Fruit fly (Drosophila melanogaster): ENCODE measurements around the gene CG9743.

Gene CG9743

dm6 chr3R:30164162-30164561 is 38.6 kb downstream of the CG9743 start (continued):
- TF ChIP-seq CHES-1-like (GFP tag; optimal IDR thresholded peaks at IDR 0.05) (no peak), Xbp1 (GFP tag; optimal IDR thresholded peaks at IDR 0.05) (peak; percentile 32), Chrac-16 (GFP tag; optimal IDR thresholded peaks at IDR 0.05) (no peak), H2.0 (GFP tag; IDR thresholded peaks at IDR 0.05) (0 out of 2 replicates have a peak, but pooled peaks have one; percentile 30), bigmax (GFP tag; optimal IDR thresholded peaks at IDR 0.05) (no peak), CG11695 (GFP tag; IDR thresholded peaks at IDR 0.05) (0 out of 3 replicates have a peak, but pooled peaks have one; percentile 12), CG10274 (GFP tag; optimal IDR thresholded peaks at IDR 0.05) (no peak), Oaz (GFP tag; IDR thresholded peaks at IDR 0.05) (no peak), CG15514 (GFP tag; optimal IDR thresholded peaks at IDR 0.05) (no peak), CG1529 (GFP tag; optimal IDR thresholded peaks at IDR 0.05) (no peak), CG14710 (tag; optimal IDR thresholded peaks at IDR 0.05) (no peak), CG10366 (GFP tag; IDR thresholded peaks at IDR 0.05) (peak; percentile 34), E2f1 (GFP tag; IDR thresholded peaks at IDR 0.05) (peak; percentile 31; the same call in 1 of the 2 replicates), aop (GFP tag; IDR thresholded peaks at IDR 0.05) (no peak), CG18011 (GFP tag; optimal IDR thresholded peaks at IDR 0.05) (no peak), chinmo (GFP tag; IDR thresholded peaks at IDR 0.05; ENCODE audit: partially characterized antibody) (no peak), CG8944 (GFP tag; optimal IDR thresholded peaks at IDR 0.05) (no peak), CG4707 (GFP tag; optimal IDR thresholded peaks at IDR 0.05) (peak; percentile 16), tgo (GFP tag; IDR thresholded peaks at IDR 0.05) (0 out of 3 replicates have a peak, but pooled peaks have one; percentile 26), CG3995 (GFP tag; optimal IDR thresholded peaks at IDR 0.05) (no peak), wdn (GFP tag; IDR thresholded peaks at IDR 0.05) (no peak), Sox102F (GFP tag; optimal IDR thresholded peaks at IDR 0.05) (peak; percentile 64), Sry-δ (GFP tag; optimal IDR thresholded peaks at IDR 0.05) (no peak), CG12219 (GFP tag; optimal IDR thresholded peaks at IDR 0.05) (peak; percentile 19), Ptx1 (GFP tag; IDR thresholded peaks at IDR 0.05) (peak; percentile 63), al (GFP tag; IDR thresholded peaks at IDR 0.05) (no peak), CG1792 (GFP tag; optimal IDR thresholded peaks at IDR 0.05) (no peak), CG4282 (GFP tag; optimal IDR thresholded peaks at IDR 0.05) (no peak), seq (GFP tag; IDR thresholded peaks at IDR 0.05) (no peak), Nf-YA (GFP tag; IDR thresholded peaks at IDR 0.05) (0 out of 2 replicates have a peak, but pooled peaks have one; percentile 10), Mrtf (GFP tag; IDR thresholded peaks at IDR 0.05) (peak; percentile 31; the same call in 1 of the 3 replicates), CG10565 (GFP tag; optimal IDR thresholded peaks at IDR 0.05) (no peak), CG1832 (GFP tag; optimal IDR thresholded peaks at IDR 0.05) (no peak), CG4730 (GFP tag; IDR thresholded peaks at IDR 0.05) (no peak), fd96Cb (tag; optimal IDR thresholded peaks at IDR 0.05) (peak; percentile 9), ro (GFP tag; IDR thresholded peaks at IDR 0.05) (no peak), cad (GFP tag; optimal IDR thresholded peaks at IDR 0.05) (no peak), CG16779 (GFP tag; IDR thresholded peaks at IDR 0.05) (no peak), crol (GFP tag; IDR thresholded peaks at IDR 0.05) (no peak), slp2 (GFP tag; optimal IDR thresholded peaks at IDR 0.05) (peak; percentile 17), CG18262 (tag; optimal IDR thresholded peaks at IDR 0.05) (peak; percentile 40), CG4404 (GFP tag; IDR thresholded peaks at IDR 0.05) (no peak)

- TF ChIP-seq pros (GFP tag; optimal IDR thresholded peaks at IDR 0.05) (no peak), zfh1 (GFP tag; IDR thresholded peaks at IDR 0.05) (no peak), gcm (GFP tag; optimal IDR thresholded peaks at IDR 0.05) (no peak), CG5180 (GFP tag; optimal IDR thresholded peaks at IDR 0.05) (no peak), CG8089 (GFP tag; optimal IDR thresholded peaks at IDR 0.05) (no peak), pum (GFP tag; optimal IDR thresholded peaks at IDR 0.05) (no peak), CG11723 (GFP tag; optimal IDR thresholded peaks at IDR 0.05) (no peak), CG12104 (GFP tag; optimal IDR thresholded peaks at IDR 0.05) (no peak), D19A (tag; optimal IDR thresholded peaks at IDR 0.05) (no peak), Mad (GFP tag; optimal IDR thresholded peaks at IDR 0.05) (no peak), schlank (tag; optimal IDR thresholded peaks at IDR 0.05) (no peak), Lim3 (GFP tag; IDR thresholded peaks at IDR 0.05) (no peak), Dbx (GFP tag; IDR thresholded peaks at IDR 0.05) (no peak), CG10654 (GFP tag; optimal IDR thresholded peaks at IDR 0.05) (no peak)
Measured at dm6 chr3R:30163228-30163627, 39.6 kb downstream of the CG9743 start.

All from whole organism, embryonic.